Fruit fly (Drosophila melanogaster) whole organism, embryonic: Measurements from ENCODE around the gene Sptr.

Source experiments
- BEAF-32 ChIP-seq: fragments of 200-800 bp; sonication (Bioruptor generic); optimal IDR thresholded peaks from 3 replicates; lab custom pipeline; 2017; ENCODE audit warnings: missing biosample characterization, missing genetic modification characterization, mild to moderate bottlenecking, moderate library complexity, missing genetic modification reagents
- Blimp-1 ChIP-seq: fragments of 200-800 bp; sonication (Bioruptor generic); optimal IDR thresholded peaks from 3 replicates; lab custom pipeline; 2018; ENCODE audit warnings: missing biosample characterization, missing genetic modification characterization, mild to moderate bottlenecking, moderate library complexity, missing genetic modification reagents
- CG11560 ChIP-seq: fragments of 200-800 bp; sonication (Bioruptor generic); IDR thresholded peaks from 3 replicates; pipeline ENCODE4 v1.3.6; 2022; ENCODE audit warnings: missing biosample characterization, missing genetic modification characterization
- CG6765 ChIP-seq: fragments of 200-800 bp; sonication (Bioruptor generic); optimal IDR thresholded peaks from 3 replicates; lab custom pipeline; 2017; ENCODE audit warnings: missing biosample characterization, mild to moderate bottlenecking, missing genetic modification characterization
- Lpt ChIP-seq: fragments of >200 bp; optimal IDR thresholded peaks from 2 replicates; lab custom pipeline; 2018; ENCODE audit warnings: missing biosample characterization, missing genetic modification characterization
- NK7.1 ChIP-seq: fragments of 200-800 bp; sonication (Bioruptor generic); optimal IDR thresholded peaks from 3 replicates; lab custom pipeline; 2016; ENCODE audit warnings: missing biosample characterization, missing genetic modification characterization
- aop ChIP-seq: fragments of 200-800 bp; sonication (Bioruptor generic); IDR thresholded peaks from 2 replicates; pipeline ENCODE4 v1.3.6; 2022; ENCODE audit warnings: missing biosample characterization, missing genetic modification characterization
- br ChIP-seq: fragments of >200 bp; optimal IDR thresholded peaks from 2 replicates; lab custom pipeline; 2017
- crp ChIP-seq, 2 experiments: fragments of 200-800 bp; sonication (Bioruptor generic); optimal IDR thresholded peaks; 2 replicates in 1 of 2; 3 replicates in 1 of 2; lab custom pipeline; 2017; ENCODE audit warnings: missing biosample characterization in 2 of 2, missing genetic modification characterization in 2 of 2, mild to moderate bottlenecking in 1 of 2, moderate library complexity in 1 of 2
- knrl ChIP-seq: fragments of 200-800 bp; sonication (Bioruptor generic); IDR thresholded peaks from 3 replicates; pipeline ENCODE4 v1.3.6; 2022; ENCODE audit warnings: missing biosample characterization, missing genetic modification characterization; ENCODE audit not compliant: partially characterized antibody
- mld ChIP-seq: fragments of 200-800 bp; sonication (Bioruptor generic); IDR thresholded peaks from 3 replicates; pipeline ENCODE4 v1.3.6; 2022; ENCODE audit warnings: missing biosample characterization, missing genetic modification characterization; ENCODE audit not compliant: partially characterized antibody
- nerfin-1 ChIP-seq: fragments of 200-800 bp; sonication (Bioruptor generic); optimal IDR thresholded peaks from 3 replicates; lab custom pipeline; 2019; ENCODE audit warnings: missing biosample characterization, mild to moderate bottlenecking, missing genetic modification characterization, moderate library complexity
- tin ChIP-seq: fragments of 200-800 bp; sonication (Bioruptor generic); optimal IDR thresholded peaks from 3 replicates; lab custom pipeline; 2016; ENCODE audit warnings: missing biosample characterization, missing genetic modification characterization

DNA sequence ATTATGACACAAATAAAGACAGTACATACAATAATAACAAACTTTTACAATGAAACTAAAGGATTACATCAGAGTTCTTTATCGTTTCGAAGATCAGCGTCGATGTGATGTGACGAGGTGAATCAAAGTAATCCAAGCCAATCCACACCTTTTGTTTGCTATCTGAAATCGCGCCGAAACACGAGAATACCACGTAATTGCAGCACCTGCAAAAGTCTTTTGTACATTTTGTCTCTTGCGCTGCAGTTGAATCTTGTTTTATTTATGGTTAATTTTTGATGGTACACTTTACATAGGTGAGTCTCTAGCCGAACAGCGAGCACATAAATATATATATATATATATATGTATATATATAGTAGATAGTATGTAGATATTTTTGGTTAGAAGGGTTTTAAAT, 20.5 kb upstream of the Sptr start:
- TF ChIP-seq Blimp-1 (no peak), mld (GFP tag; lab: Robert Waterston, UW) (no peak), CG6765 (GFP tag; lab: Kevin White, UChicago) (no peak), CG11560 (tag; lab: Robert Waterston, UW) (no peak), NK7.1 (GFP tag; lab: Kevin White, UChicago) (no peak), BEAF-32 (GFP tag; lab: Kevin White, UChicago) (no peak), crp (GFP tag; optimal IDR thresholded peaks at IDR 0.05; lab: Kevin White, UChicago) (no peak), aop (no peak), Lpt (GFP tag; lab: Kevin White, UChicago) (no peak), nerfin-1 (no peak), tin (no peak), br (lab: Kevin White, UChicago) (no peak), knrl (GFP tag; lab: Robert Waterston, UW) (no peak)
